Fruit fly (Drosophila melanogaster): ENCODE results near the gene CG13284.

CG13284 gene

DNA sequence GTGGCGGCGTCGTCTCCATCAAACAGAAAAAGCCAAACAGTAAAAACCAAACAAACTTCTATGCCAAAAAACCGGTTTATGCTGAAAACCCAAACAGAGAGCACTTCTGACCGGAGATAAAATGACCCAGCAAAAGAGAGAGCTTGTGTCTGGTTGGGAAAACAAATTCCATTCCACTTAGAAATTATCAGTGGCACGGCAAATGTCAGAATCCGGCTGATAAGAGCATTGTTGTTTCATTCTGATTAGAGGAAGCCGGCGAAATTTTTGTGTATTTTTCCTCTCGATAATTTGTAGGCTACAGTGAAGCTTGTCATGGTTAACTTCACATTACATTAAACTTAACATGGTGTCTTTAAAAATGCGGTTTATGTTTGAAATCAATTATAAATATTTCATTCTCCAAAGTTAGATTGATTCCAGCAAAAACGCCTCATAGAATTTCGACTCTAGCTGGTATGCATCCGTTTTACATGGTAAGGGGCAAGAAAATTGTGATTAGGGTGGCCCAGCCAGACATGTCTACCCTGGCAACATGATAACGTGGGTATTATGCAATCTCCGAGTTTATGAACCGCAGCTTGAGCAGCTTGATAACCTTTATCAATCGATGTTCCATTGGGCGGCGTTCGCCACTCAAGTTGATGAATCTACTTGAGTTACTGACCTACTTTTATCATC, 31.0 kb downstream of the CG13284 start:
- TF ChIP-seq CG12768 (GFP tag; optimal IDR thresholded peaks at IDR 0.05) = no peak
- TF ChIP-seq cic (GFP tag; optimal IDR thresholded peaks at IDR 0.05) = no peak
- TF ChIP-seq ovo (GFP tag; optimal IDR thresholded peaks at IDR 0.05) = no peak
- no peak for TF ChIP-seq Crg-1 (GFP tag; optimal IDR thresholded peaks at IDR 0.05)
- no peak for TF ChIP-seq toe (GFP tag; optimal IDR thresholded peaks at IDR 0.05)
- no peak for TF ChIP-seq CG33017 (tag; optimal IDR thresholded peaks at IDR 0.05)
- TF ChIP-seq pad (GFP tag; optimal IDR thresholded peaks at IDR 0.05) = no peak
- no peak for TF ChIP-seq CG1620 (GFP tag; optimal IDR thresholded peaks at IDR 0.05)
- no peak for TF ChIP-seq Hr96 (GFP tag; optimal IDR thresholded peaks at IDR 0.05)

dm6 chr2L:16816750-16817087, 31.8 kb downstream of the CG13284 start:
- TF ChIP-seq Mnt (GFP tag; optimal IDR thresholded peaks at IDR 0.05) (no peak), cnc (optimal IDR thresholded peaks at IDR 0.05) (no peak), tj (GFP tag; optimal IDR thresholded peaks at IDR 0.05) (peak; percentile 31)

DNA sequence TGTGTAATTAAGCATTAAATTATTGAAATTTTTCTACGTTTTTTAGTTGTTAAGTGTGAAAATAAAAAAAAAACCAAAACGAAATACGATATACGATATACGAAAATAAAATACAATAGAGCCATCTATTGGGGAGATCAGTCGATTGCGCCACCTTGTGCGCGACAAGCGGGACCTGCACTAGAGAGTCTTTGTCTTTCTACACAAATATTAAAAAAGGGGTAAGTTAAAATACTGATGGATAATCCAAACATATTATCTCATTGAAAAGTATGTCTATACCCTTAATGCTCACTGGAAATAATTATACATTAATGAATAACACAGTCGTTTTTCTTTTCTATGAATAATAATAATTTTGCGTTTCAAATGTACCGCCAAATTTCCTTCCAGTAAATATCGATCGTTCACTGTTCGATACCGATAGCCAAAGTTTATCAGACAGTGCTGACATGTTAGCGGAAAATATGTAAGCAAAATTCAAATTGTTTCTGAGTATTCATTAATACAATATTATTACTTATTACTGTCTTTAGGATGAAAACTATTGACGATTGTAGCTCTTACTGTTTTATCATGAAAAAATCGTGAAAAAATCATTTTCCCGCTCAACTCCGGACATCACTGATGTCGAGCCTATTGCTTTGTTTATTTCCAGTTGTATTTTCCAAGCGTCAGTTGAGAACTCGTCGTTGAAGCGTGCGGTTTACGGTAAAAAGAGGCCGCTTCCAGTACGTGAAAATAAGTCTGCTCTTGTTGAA, 32.3 kb downstream of the CG13284 start, which contains the start of gene mdy:
Gene mdy, plus strand, starts transcription at position 672 of the 761 bp plus-strand sequence.
- TF ChIP-seq pad (GFP tag; optimal IDR thresholded peaks at IDR 0.05) = peak; percentile 64
- peak; percentile 79 for TF ChIP-seq Mnt (GFP tag; optimal IDR thresholded peaks at IDR 0.05)
- TF ChIP-seq cnc (optimal IDR thresholded peaks at IDR 0.05) = no peak
- TF ChIP-seq CG11617 (GFP tag; optimal IDR thresholded peaks at IDR 0.05) = peak; percentile 27
- TF ChIP-seq cic (GFP tag; optimal IDR thresholded peaks at IDR 0.05) = peak; percentile 1
- TF ChIP-seq toe (GFP tag; optimal IDR thresholded peaks at IDR 0.05) = peak; percentile 28
- TF ChIP-seq bab1 (GFP tag; optimal IDR thresholded peaks at IDR 0.05) = peak; percentile 65
- TF ChIP-seq CG14711 (tag; optimal IDR thresholded peaks at IDR 0.05) = peak; percentile 27
- TF ChIP-seq tj (GFP tag; optimal IDR thresholded peaks at IDR 0.05) = no peak
- TF ChIP-seq CG7101 (tag; optimal IDR thresholded peaks at IDR 0.05) = peak; percentile 13
- TF ChIP-seq kay (GFP tag; ENCODE audit: borderline replicate concordance) = peak; percentile 92
- no peak for TF ChIP-seq CG12768 (GFP tag; optimal IDR thresholded peaks at IDR 0.05)
- TF ChIP-seq CG33017 (tag; optimal IDR thresholded peaks at IDR 0.05) = peak; percentile 13
- TF ChIP-seq CG7045 (GFP tag; optimal IDR thresholded peaks at IDR 0.05) = no peak
- TF ChIP-seq CG5204 (GFP tag; optimal IDR thresholded peaks at IDR 0.05) = peak; percentile 70
- peak; percentile 57 for TF ChIP-seq Hr96 (GFP tag; optimal IDR thresholded peaks at IDR 0.05)
- TF ChIP-seq ovo (GFP tag; optimal IDR thresholded peaks at IDR 0.05) = peak; percentile 25
- peak; percentile 35 for TF ChIP-seq CG1620 (GFP tag; optimal IDR thresholded peaks at IDR 0.05)
- TF ChIP-seq Crg-1 (GFP tag; optimal IDR thresholded peaks at IDR 0.05) = no peak
- TF ChIP-seq Clk (GFP tag; optimal IDR thresholded peaks at IDR 0.05) = no peak

- TF ChIP-seq Clk (GFP tag; optimal IDR thresholded peaks at IDR 0.05) (no peak), Hr96 (GFP tag; optimal IDR thresholded peaks at IDR 0.05) (no peak), Mnt (GFP tag; optimal IDR thresholded peaks at IDR 0.05) (no peak), CG33017 (tag; optimal IDR thresholded peaks at IDR 0.05) (no peak), Crg-1 (GFP tag; optimal IDR thresholded peaks at IDR 0.05) (no peak), CG7045 (GFP tag; optimal IDR thresholded peaks at IDR 0.05) (no peak), cnc (optimal IDR thresholded peaks at IDR 0.05) (no peak), tj (GFP tag; optimal IDR thresholded peaks at IDR 0.05) (no peak), cic (GFP tag; optimal IDR thresholded peaks at IDR 0.05) (no peak), CG11617 (GFP tag; optimal IDR thresholded peaks at IDR 0.05) (no peak), bab1 (GFP tag; optimal IDR thresholded peaks at IDR 0.05) (no peak), CG5204 (GFP tag; optimal IDR thresholded peaks at IDR 0.05) (no peak), CG7101 (tag; optimal IDR thresholded peaks at IDR 0.05) (no peak), pad (GFP tag; optimal IDR thresholded peaks at IDR 0.05) (no peak), CG12768 (GFP tag; optimal IDR thresholded peaks at IDR 0.05) (no peak), kay (GFP tag; ENCODE audit: borderline replicate concordance) (no peak), CG14711 (tag; optimal IDR thresholded peaks at IDR 0.05) (no peak), toe (GFP tag; optimal IDR thresholded peaks at IDR 0.05) (no peak), ovo (GFP tag; optimal IDR thresholded peaks at IDR 0.05) (no peak), CG1620 (GFP tag; optimal IDR thresholded peaks at IDR 0.05) (no peak)
These were observed 39.8 kb downstream of the CG13284 start for dm6 chr2L:16808752-16809151.

dm6 chr2L:16804376-16804934, 44.1 kb downstream of the CG13284 start, which contains the start of gene CG13272:
Gene CG13272 (plus strand): TSS chr2L:16804884.
- TF ChIP-seq CG14711 (tag; optimal IDR thresholded peaks at IDR 0.05) = no peak
- TF ChIP-seq CG12768 (GFP tag; optimal IDR thresholded peaks at IDR 0.05) = no peak
- TF ChIP-seq tj (GFP tag; optimal IDR thresholded peaks at IDR 0.05) = no peak

- TF ChIP-seq CG33017 (tag; optimal IDR thresholded peaks at IDR 0.05) (no peak), CG14711 (tag; optimal IDR thresholded peaks at IDR 0.05) (no peak), Crg-1 (GFP tag; optimal IDR thresholded peaks at IDR 0.05) (no peak), CG7101 (tag; optimal IDR thresholded peaks at IDR 0.05) (no peak), cnc (optimal IDR thresholded peaks at IDR 0.05) (no peak), pad (GFP tag; optimal IDR thresholded peaks at IDR 0.05) (no peak), CG12768 (GFP tag; optimal IDR thresholded peaks at IDR 0.05) (no peak), CG7045 (GFP tag; optimal IDR thresholded peaks at IDR 0.05) (no peak), kay (GFP tag; ENCODE audit: borderline replicate concordance) (no peak), CG5204 (GFP tag; optimal IDR thresholded peaks at IDR 0.05) (no peak), Mnt (GFP tag; optimal IDR thresholded peaks at IDR 0.05) (no peak), ovo (GFP tag; optimal IDR thresholded peaks at IDR 0.05) (no peak), CG1620 (GFP tag; optimal IDR thresholded peaks at IDR 0.05) (no peak), cic (GFP tag; optimal IDR thresholded peaks at IDR 0.05) (no peak)
These were observed 44.9 kb downstream of the CG13284 start for dm6 chr2L:16803638-16804037.

All from whole organism, adult.